Fruit fly (Drosophila melanogaster): Measurements from ENCODE around the gene rod.

DNA sequence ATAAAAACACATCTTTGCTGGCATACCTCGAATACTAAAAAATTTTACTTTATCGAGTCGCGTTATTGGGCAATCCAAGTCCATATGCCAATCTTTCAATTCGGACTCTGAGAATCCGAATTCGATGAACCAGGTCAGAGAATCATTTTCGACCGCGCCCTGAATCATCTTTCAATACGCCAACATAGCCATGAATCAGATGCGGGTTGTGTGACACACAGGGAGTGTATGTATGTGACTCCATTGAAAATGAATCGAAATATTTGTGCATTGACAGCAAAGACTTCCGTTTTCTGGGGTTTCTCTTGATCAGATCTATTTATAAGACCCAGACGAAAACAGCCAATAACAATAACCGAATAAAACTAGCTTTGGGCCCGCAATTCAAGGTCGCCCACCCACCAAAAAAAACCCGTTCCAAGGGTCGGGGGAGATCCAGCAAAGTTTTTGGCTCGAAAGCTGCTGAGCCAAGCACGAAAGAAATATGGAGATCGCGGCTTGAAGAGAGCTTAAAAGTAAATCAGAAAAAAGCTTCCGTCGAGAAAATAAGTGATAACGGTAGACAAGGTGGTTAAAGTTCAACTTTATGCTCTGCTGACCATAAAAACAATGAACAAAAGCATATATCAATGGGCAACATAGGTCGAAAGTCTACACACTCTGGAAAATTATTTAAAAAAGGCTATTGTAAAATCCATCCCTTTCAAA is 23.8 kb downstream of the rod start:
- TF ChIP-seq h (optimal IDR thresholded peaks at IDR 0.05) (no peak), Myc (optimal IDR thresholded peaks at IDR 0.05) (no peak), psq (optimal IDR thresholded peaks at IDR 0.05) (no peak), ttk (optimal IDR thresholded peaks at IDR 0.05) (no peak), Sin3A (optimal IDR thresholded peaks at IDR 0.05) (no peak)
